Fruit fly (Drosophila melanogaster) whole organism, embryonic: ENCODE measurements around the gene CG10214.

ENCODE experiments used
- Blimp-1 ChIP-seq: fragments of 200-800 bp; sonication (Bioruptor generic); optimal IDR thresholded peaks from 3 replicates; lab custom pipeline; 2018; ENCODE audit warnings: missing biosample characterization, missing genetic modification characterization, mild to moderate bottlenecking, moderate library complexity, missing genetic modification reagents
- CG10543 ChIP-seq: fragments of 200-800 bp; sonication (Bioruptor generic); optimal IDR thresholded peaks from 3 replicates; lab custom pipeline; 2017; ENCODE audit warnings: missing biosample characterization, mild to moderate bottlenecking, missing genetic modification characterization, moderate library complexity
- CG11504 ChIP-seq: fragments of 200-800 bp; sonication (Bioruptor generic); optimal IDR thresholded peaks from 3 replicates; lab custom pipeline; 2019; ENCODE audit warnings: missing biosample characterization, mild to moderate bottlenecking, missing genetic modification characterization, moderate library complexity
- CG11696 ChIP-seq: fragments of 200-800 bp; sonication (Bioruptor generic); IDR thresholded peaks from 2 replicates; pipeline ENCODE4 v1.3.6; 2022; ENCODE audit warnings: missing biosample characterization, missing genetic modification characterization
- CG12071 ChIP-seq: fragments of 200-800 bp; sonication (Bioruptor generic); optimal IDR thresholded peaks from 3 replicates; lab custom pipeline; 2018; ENCODE audit warnings: missing biosample characterization, mild to moderate bottlenecking, missing genetic modification characterization
- CG12769 ChIP-seq: fragments of 200-800 bp; sonication (Bioruptor generic); optimal IDR thresholded peaks from 2 replicates; lab custom pipeline; 2019; ENCODE audit warnings: missing biosample characterization, mild to moderate bottlenecking, missing genetic modification characterization, moderate library complexity
- CG13775 ChIP-seq: fragments of 200-800 bp; sonication (Bioruptor generic); optimal IDR thresholded peaks from 3 replicates; lab custom pipeline; 2017; ENCODE audit warnings: missing biosample characterization, mild to moderate bottlenecking, missing genetic modification characterization
- CG14050 ChIP-seq: fragments of 200-800 bp; sonication (Bioruptor generic); IDR thresholded peaks from 3 replicates; pipeline ENCODE4 v1.3.6; 2022; ENCODE audit warnings: missing biosample characterization, missing genetic modification characterization
- CG1529 ChIP-seq: fragments of 200-800 bp; sonication (Bioruptor generic); optimal IDR thresholded peaks from 3 replicates; lab custom pipeline; 2018; ENCODE audit warnings: missing biosample characterization, missing genetic modification characterization
- CG1603 ChIP-seq: fragments of 200-800 bp; sonication (Bioruptor generic); optimal IDR thresholded peaks from 2 replicates; lab custom pipeline; 2019; ENCODE audit warnings: missing biosample characterization, mild to moderate bottlenecking, missing genetic modification characterization, moderate library complexity
- CG1647 ChIP-seq: fragments of 200-800 bp; sonication (Bioruptor generic); optimal IDR thresholded peaks from 3 replicates; lab custom pipeline; 2016; ENCODE audit warnings: missing biosample characterization, missing genetic modification characterization
- CG17802 ChIP-seq: fragments of 200-800 bp; sonication (Bioruptor generic); optimal IDR thresholded peaks from 2 replicates; lab custom pipeline; 2018; ENCODE audit warnings: missing biosample characterization, mild to moderate bottlenecking, missing genetic modification characterization, moderate library complexity
- CG18476 ChIP-seq: fragments of 200-800 bp; sonication (Bioruptor generic); optimal IDR thresholded peaks from 2 replicates; lab custom pipeline; 2016; ENCODE audit warnings: missing biosample characterization, mild to moderate bottlenecking, missing genetic modification characterization
- CG2875 ChIP-seq: fragments of 200-800 bp; sonication (Bioruptor generic); optimal IDR thresholded peaks from 2 replicates; lab custom pipeline; 2017; ENCODE audit warnings: missing biosample characterization, mild to moderate bottlenecking, missing genetic modification characterization, missing genetic modification reagents
- CG30431 ChIP-seq: fragments of 200-800 bp; sonication (Bioruptor generic); optimal IDR thresholded peaks from 2 replicates; lab custom pipeline; 2017; ENCODE audit warnings: missing biosample characterization, missing genetic modification characterization
- CG34422 ChIP-seq: fragments of 200-800 bp; sonication (Bioruptor generic); IDR thresholded peaks from 3 replicates; pipeline ENCODE4 v1.3.6; 2022; ENCODE audit warnings: missing biosample characterization, missing genetic modification characterization
- CG7839 ChIP-seq: fragments of 200-800 bp; sonication (Bioruptor generic); optimal IDR thresholded peaks from 3 replicates; lab custom pipeline; 2018; ENCODE audit warnings: missing biosample characterization, mild to moderate bottlenecking, missing genetic modification characterization, moderate library complexity
- CG7928 ChIP-seq: fragments of 200-800 bp; sonication (Bioruptor generic); optimal IDR thresholded peaks from 2 replicates; lab custom pipeline; 2017; ENCODE audit warnings: missing biosample characterization, mild to moderate bottlenecking, missing genetic modification characterization
- CG8281 ChIP-seq: fragments of 200-800 bp; sonication (Bioruptor generic); optimal IDR thresholded peaks from 2 replicates; lab custom pipeline; 2018; ENCODE audit warnings: missing biosample characterization, mild to moderate bottlenecking, missing genetic modification characterization, moderate library complexity
- CG8924 ChIP-seq: fragments of 200-800 bp; optimal IDR thresholded peaks from 3 replicates; lab custom pipeline; 2019; ENCODE audit warnings: missing biosample characterization, mild to moderate bottlenecking, missing genetic modification characterization, moderate library complexity
- CkIIα-i1 ChIP-seq: fragments of 200-800 bp; sonication (Bioruptor generic); IDR thresholded peaks from 2 replicates; pipeline ENCODE4 v1.3.6; 2022; ENCODE audit warnings: missing biosample characterization, missing genetic modification characterization
- D19B ChIP-seq: fragments of 200-800 bp; sonication (Bioruptor generic); optimal IDR thresholded peaks from 2 replicates; lab custom pipeline; 2017; ENCODE audit warnings: missing biosample characterization, mild to moderate bottlenecking, missing genetic modification characterization
- Dad ChIP-seq: fragments of 200-800 bp; sonication (Bioruptor generic); optimal IDR thresholded peaks from 3 replicates; lab custom pipeline; 2016; ENCODE audit warnings: missing biosample characterization, missing genetic modification characterization
- Drgx ChIP-seq: fragments of 200-800 bp; sonication (Bioruptor generic); IDR thresholded peaks from 2 replicates; pipeline ENCODE4 v1.3.6; 2022; ENCODE audit warnings: missing biosample characterization, missing genetic modification characterization
- E2f1 ChIP-seq: fragments of 200-800 bp; sonication (Bioruptor generic); IDR thresholded peaks from 2 replicates; pipeline ENCODE4 v1.3.6; 2022; ENCODE audit warnings: missing biosample characterization, missing genetic modification characterization
- Fer1 ChIP-seq: fragments of 200-800 bp; sonication (Bioruptor generic); optimal IDR thresholded peaks from 2 replicates; lab custom pipeline; 2017; ENCODE audit warnings: missing biosample characterization, mild to moderate bottlenecking, missing genetic modification characterization
- H15 ChIP-seq: fragments of 200-800 bp; sonication (Bioruptor generic); IDR thresholded peaks from 3 replicates; pipeline ENCODE4 v1.3.6; 2022; ENCODE audit warnings: missing biosample characterization, missing genetic modification characterization
- Mad ChIP-seq: fragments of 200-800 bp; sonication (Bioruptor generic); optimal IDR thresholded peaks from 2 replicates; lab custom pipeline; 2016; ENCODE audit warnings: missing biosample characterization, missing genetic modification characterization
- Med ChIP-seq: fragments of 200-800 bp; sonication (Bioruptor generic); peaks from one replicate; lab custom pipeline; 2016; ENCODE audit warnings: missing biosample characterization, missing genetic modification characterization, mild to moderate bottlenecking, inconsistent platforms, moderate library complexity
- NFAT ChIP-seq: fragments of 200-800 bp; sonication (Bioruptor generic); IDR thresholded peaks from 2 replicates; pipeline ENCODE4 v1.3.6; 2022; ENCODE audit warnings: missing biosample characterization, missing genetic modification characterization
- Nf-YB ChIP-seq: fragments of 200-800 bp; sonication (Bioruptor generic); optimal IDR thresholded peaks from 3 replicates; lab custom pipeline; 2019; ENCODE audit warnings: missing biosample characterization, mild to moderate bottlenecking, missing genetic modification characterization, moderate library complexity
- Opbp ChIP-seq: fragments of 200-800 bp; sonication (Bioruptor generic); IDR thresholded peaks from 3 replicates; pipeline ENCODE4 v1.3.6; 2022; ENCODE audit warnings: missing biosample characterization, missing genetic modification characterization; ENCODE audit not compliant: partially characterized antibody
- Poxn ChIP-seq: fragments of 200-800 bp; sonication (Bioruptor generic); IDR thresholded peaks from 2 replicates; pipeline ENCODE4 v1.3.6; 2022; ENCODE audit warnings: missing biosample characterization, missing genetic modification characterization
- Ravus ChIP-seq: fragments of 200-800 bp; sonication (Bioruptor generic); IDR thresholded peaks from 2 replicates; pipeline ENCODE4 v1.3.6; 2022; ENCODE audit warnings: missing biosample characterization, missing genetic modification characterization
- Sry-δ ChIP-seq: fragments of 200-800 bp; sonication (Bioruptor generic); optimal IDR thresholded peaks from 2 replicates; lab custom pipeline; 2016; ENCODE audit warnings: missing biosample characterization, missing genetic modification characterization
- Taf1 ChIP-seq: fragments of 200-800 bp; sonication (Bioruptor generic); IDR thresholded peaks from 2 replicates; pipeline ENCODE4 v1.3.6; 2022; ENCODE audit warnings: missing biosample characterization, missing genetic modification characterization
- Xbp1 ChIP-seq: fragments of 200-800 bp; sonication (Bioruptor generic); optimal IDR thresholded peaks from 3 replicates; lab custom pipeline; 2016; ENCODE audit warnings: missing biosample characterization, mild to moderate bottlenecking, missing genetic modification characterization
- cas ChIP-seq: fragments of 200-800 bp; sonication (Bioruptor generic); IDR thresholded peaks from 2 replicates; pipeline ENCODE4 v1.3.6; 2022; ENCODE audit warnings: missing biosample characterization, missing genetic modification characterization
- chif ChIP-seq, 2 experiments: fragments of 200-800 bp; sonication (Bioruptor generic); optimal IDR thresholded peaks; 3 replicates each; lab custom pipeline; 2016; ENCODE audit warnings: missing biosample characterization in 2 of 2, missing genetic modification characterization in 2 of 2
- ci ChIP-seq: fragments of 200-800 bp; sonication (Bioruptor generic); IDR thresholded peaks from 3 replicates; pipeline ENCODE4 v1.3.6; 2022; ENCODE audit warnings: missing biosample characterization, missing genetic modification characterization
- dmrt99B ChIP-seq: fragments of 200-800 bp; sonication (Bioruptor generic); optimal IDR thresholded peaks from 2 replicates; lab custom pipeline; 2018; ENCODE audit warnings: missing biosample characterization, mild to moderate bottlenecking, missing genetic modification characterization, moderate library complexity
- dpn ChIP-seq, 2 experiments: fragments of 200-800 bp; sonication (Bioruptor generic); optimal IDR thresholded peaks; 3 replicates each; lab custom pipeline; 2016; ENCODE audit warnings: missing biosample characterization in 2 of 2, missing genetic modification characterization in 2 of 2
- gro ChIP-seq: fragments of 200-800 bp; sonication (Bioruptor generic); optimal IDR thresholded peaks from 2 replicates; lab custom pipeline; 2016; ENCODE audit warnings: missing biosample characterization, missing genetic modification characterization
- jigr1 ChIP-seq: fragments of 200-800 bp; sonication (Bioruptor generic); IDR thresholded peaks from 3 replicates; pipeline ENCODE4 v1.3.6; 2022; ENCODE audit warnings: missing biosample characterization, missing genetic modification characterization
- jing ChIP-seq: fragments of 200-800 bp; sonication (Bioruptor generic); optimal IDR thresholded peaks from 2 replicates; lab custom pipeline; 2018; ENCODE audit warnings: missing biosample characterization, mild to moderate bottlenecking, missing genetic modification characterization
- knrl ChIP-seq: fragments of 200-800 bp; sonication (Bioruptor generic); IDR thresholded peaks from 3 replicates; pipeline ENCODE4 v1.3.6; 2022; ENCODE audit warnings: missing biosample characterization, missing genetic modification characterization; ENCODE audit not compliant: partially characterized antibody
- pnt ChIP-seq: fragments of 200-800 bp; sonication (Bioruptor generic); optimal IDR thresholded peaks from 3 replicates; lab custom pipeline; 2016; ENCODE audit warnings: missing biosample characterization, missing genetic modification characterization
- ranshi ChIP-seq: fragments of 200-800 bp; sonication (Bioruptor generic); IDR thresholded peaks from 2 replicates; pipeline ENCODE4 v1.3.6; 2022; ENCODE audit warnings: missing biosample characterization, missing genetic modification characterization
- sna ChIP-seq: fragments of 200-800 bp; sonication (Bioruptor generic); IDR thresholded peaks from 2 replicates; pipeline ENCODE4 v1.3.6; 2022; ENCODE audit warnings: missing biosample characterization, missing genetic modification characterization; ENCODE audit not compliant: partially characterized antibody
- usp ChIP-seq: fragments of >200 bp; optimal IDR thresholded peaks from 2 replicates; lab custom pipeline; 2017; ENCODE audit warnings: missing biosample characterization, missing genetic modification characterization
- vfl ChIP-seq: fragments of 200-800 bp; sonication (Bioruptor generic); optimal IDR thresholded peaks from 2 replicates; lab custom pipeline; 2016; ENCODE audit warnings: missing biosample characterization, missing genetic modification characterization
- wor ChIP-seq: fragments of 200-800 bp; sonication (Bioruptor generic); IDR thresholded peaks from 2 replicates; pipeline ENCODE4 v1.3.6; 2022; ENCODE audit warnings: missing biosample characterization, missing genetic modification characterization

Gene CG10214

DNA sequence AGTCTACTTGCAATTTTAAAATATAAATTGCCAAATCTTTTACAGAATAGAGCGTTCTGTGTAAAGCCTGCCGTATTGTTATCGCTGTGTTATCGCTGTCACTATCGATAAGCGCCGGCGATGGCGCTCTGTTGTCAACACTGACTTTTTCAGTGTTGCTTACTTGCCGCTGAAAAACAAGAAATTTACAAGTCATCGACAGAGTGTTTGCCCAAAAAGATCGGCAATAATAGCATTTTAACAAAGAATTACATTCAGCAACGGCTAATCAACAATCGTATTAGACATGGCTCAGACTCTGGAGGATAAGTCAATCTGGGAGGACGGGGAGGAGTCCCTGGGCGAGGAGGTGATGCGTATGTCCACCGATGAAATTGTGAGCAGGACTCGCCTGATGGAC, 14.6 kb downstream of the CG10214 start, which contains the start of the genes RanBP3 and Rpt5 (continued):
- TF ChIP-seq NFAT (GFP tag; lab: Robert Waterston, UW), result peak; percentile 63; the same call in 1 of the 2 replicates
- peak; percentile 75 for TF ChIP-seq knrl
- TF ChIP-seq chif (GFP tag; optimal IDR thresholded peaks at IDR 0.05; lab: Kevin White, UChicago), result no peak
- TF ChIP-seq CG30431 (GFP tag; lab: Kevin White, UChicago), result no peak
- no peak for TF ChIP-seq CG7928 (GFP tag; lab: Kevin White, UChicago)
- TF ChIP-seq E2f1 (GFP tag; lab: Robert Waterston, UW), result peak; percentile 51; the same call in 1 of the 2 replicates
- TF ChIP-seq CG7839 (tag; lab: Kevin White, UChicago), result no peak
- no peak for TF ChIP-seq Taf1
- TF ChIP-seq dmrt99B (tag; lab: Kevin White, UChicago), result no peak
- TF ChIP-seq ci (GFP tag; lab: Robert Waterston, UW), result peak; percentile 75; the same call in 2 of the 3 replicates
- no peak for TF ChIP-seq CG10543
- TF ChIP-seq D19B (GFP tag; lab: Kevin White, UChicago), result peak; percentile 8
- no peak for TF ChIP-seq CG12071
- no peak for TF ChIP-seq CG18476 (GFP tag; lab: Kevin White, UChicago)
- no peak for TF ChIP-seq CG1603
- peak; percentile 96 for TF ChIP-seq Med (GFP tag; lab: Kevin White, UChicago)
- TF ChIP-seq Opbp, result peak; percentile 90
- TF ChIP-seq CG11696 (GFP tag; lab: Robert Waterston, UW), result no peak
- TF ChIP-seq CG17802 (tag; lab: Kevin White, UChicago), result no peak
- no peak for TF ChIP-seq CG8281
- peak; percentile 62 to 78 for TF ChIP-seq dpn (GFP tag; optimal IDR thresholded peaks at IDR 0.05; lab: Kevin White, UChicago)
- TF ChIP-seq Xbp1 (GFP tag; lab: Kevin White, UChicago), result peak; percentile 55
- TF ChIP-seq Fer1 (GFP tag; lab: Kevin White, UChicago), result peak; percentile 65
- TF ChIP-seq vfl (GFP tag; lab: Kevin White, UChicago), result peak; percentile 68
- TF ChIP-seq Blimp-1 (GFP tag; lab: Kevin White, UChicago), result no peak
- TF ChIP-seq Mad, result no peak
- peak; percentile 56 for TF ChIP-seq CG1647 (GFP tag; lab: Kevin White, UChicago)
- TF ChIP-seq Sry-δ (GFP tag; lab: Kevin White, UChicago), result peak; percentile 82
- no peak for TF ChIP-seq cas (GFP tag; lab: Robert Waterston, UW)
- TF ChIP-seq H15 (GFP tag; lab: Robert Waterston, UW), result peak; percentile 6; the same call in 1 of the 3 replicates
- no peak for TF ChIP-seq CG11504 (tag; lab: Kevin White, UChicago)
- TF ChIP-seq CG13775 (GFP tag; lab: Kevin White, UChicago), result no peak
- no peak for TF ChIP-seq wor
- no peak for TF ChIP-seq jigr1 (GFP tag; lab: Robert Waterston, UW)
- TF ChIP-seq CkIIα-i1 (GFP tag; lab: Robert Waterston, UW), result no peak
- TF ChIP-seq Dad (GFP tag; lab: Kevin White, UChicago), result peak; percentile 45
- no peak for TF ChIP-seq CG8924 (tag; lab: Kevin White, UChicago)
- no peak for TF ChIP-seq CG12769 (tag; lab: Kevin White, UChicago)
- TF ChIP-seq usp (GFP tag; lab: Kevin White, UChicago), result no peak
- peak; percentile 66; the same call in 2 of the 3 replicates for TF ChIP-seq CG34422 (GFP tag; lab: Robert Waterston, UW)
- TF ChIP-seq CG14050 (GFP tag; lab: Robert Waterston, UW), result no peak
- TF ChIP-seq Drgx (GFP tag; lab: Robert Waterston, UW), result peak; percentile 36; the same call in 1 of the 2 replicates
- peak; percentile 70 for TF ChIP-seq gro (GFP tag; lab: Kevin White, UChicago)
- TF ChIP-seq CG1529, result no peak
- no peak for TF ChIP-seq Ravus (GFP tag; lab: Robert Waterston, UW)
- no peak for TF ChIP-seq ranshi (GFP tag; lab: Robert Waterston, UW)
- peak; percentile 68 for TF ChIP-seq sna (GFP tag; lab: Robert Waterston, UW)
- TF ChIP-seq CG2875 (GFP tag; lab: Kevin White, UChicago), result no peak
- no peak for TF ChIP-seq jing (GFP tag; lab: Kevin White, UChicago)
- TF ChIP-seq Nf-YB, result no peak
- no peak for TF ChIP-seq Poxn
- TF ChIP-seq pnt (GFP tag; lab: Kevin White, UChicago), result no peak
